Fruit fly (Drosophila melanogaster) whole organism, wandering third instar larva: ENCODE measurements around the gene caup.

ENCODE experiments used
- CG32264 ChIP-seq: fragments of 200-800 bp; sonication (Bioruptor generic); optimal IDR thresholded peaks from 2 replicates; lab custom pipeline; 2016; ENCODE audit warnings: missing biosample characterization, missing genetic modification characterization
- CG9705 ChIP-seq: fragments of 200-800 bp; sonication (Bioruptor generic); optimal IDR thresholded peaks from 2 replicates; lab custom pipeline; 2018; ENCODE audit warnings: missing biosample characterization, mild to moderate bottlenecking, missing genetic modification characterization
- Dfd ChIP-seq: fragments of >200 bp; optimal IDR thresholded peaks from 2 replicates; lab custom pipeline; 2017; ENCODE audit warnings: missing biosample characterization, missing genetic modification characterization
- Dif ChIP-seq: fragments of 200-275, 200-300 bp; sonication (Bioruptor generic); optimal IDR thresholded peaks from 2 replicates; lab custom pipeline; 2018; ENCODE audit warnings: missing biosample characterization, missing genetic modification characterization; ENCODE audit not compliant: partially characterized antibody
- GATAd ChIP-seq: sonication (Bioruptor generic); optimal IDR thresholded peaks from 2 replicates; lab custom pipeline; 2016; ENCODE audit warnings: missing biosample characterization, missing genetic modification characterization
- Hnf4 ChIP-seq: fragments of 200-800 bp; sonication (Bioruptor generic); optimal IDR thresholded peaks from 2 replicates; lab custom pipeline; 2016; ENCODE audit warnings: missing biosample characterization, mild to moderate bottlenecking, missing genetic modification characterization
- Jra ChIP-seq: sonication (Bioruptor generic); optimal IDR thresholded peaks from 2 replicates; lab custom pipeline; 2016; ENCODE audit warnings: missing biosample characterization, missing genetic modification characterization
- Mio ChIP-seq: sonication (Bioruptor generic); optimal IDR thresholded peaks from 2 replicates; lab custom pipeline; 2016; ENCODE audit warnings: missing biosample characterization, missing genetic modification characterization
- N ChIP-seq: fragments of >200 bp; optimal IDR thresholded peaks from 2 replicates; lab custom pipeline; 2018; ENCODE audit warnings: missing biosample characterization, missing external identifiers, missing genetic modification characterization
- Vsx2 ChIP-seq: fragments of 200-300, 225-300 bp; sonication (Bioruptor generic); optimal IDR thresholded peaks from 2 replicates; lab custom pipeline; 2018; ENCODE audit warnings: missing biosample characterization, missing genetic modification characterization; ENCODE audit not compliant: partially characterized antibody
- br ChIP-seq: fragments of 200-800 bp; sonication (Bioruptor generic); optimal IDR thresholded peaks from 2 replicates; lab custom pipeline; 2016; ENCODE audit warnings: missing biosample characterization, missing genetic modification characterization
- brk ChIP-seq: fragments of 200-800 bp; sonication (Bioruptor generic); optimal IDR thresholded peaks from 2 replicates; lab custom pipeline; 2016; ENCODE audit warnings: missing biosample characterization, mild to moderate bottlenecking, missing genetic modification characterization
- dsf ChIP-seq: sonication (Bioruptor generic); optimal IDR thresholded peaks from 2 replicates; lab custom pipeline; 2016; ENCODE audit warnings: missing biosample characterization, missing genetic modification characterization, borderline replicate concordance
- fru ChIP-seq: fragments of 200-800 bp; sonication (Bioruptor generic); optimal IDR thresholded peaks from 3 replicates; lab custom pipeline; 2016; ENCODE audit warnings: missing biosample characterization, mild to moderate bottlenecking, missing genetic modification characterization
- h ChIP-seq: fragments of 200-800 bp; sonication (Bioruptor generic); optimal IDR thresholded peaks from 3 replicates; lab custom pipeline; 2016; ENCODE audit warnings: missing biosample characterization, mild to moderate bottlenecking, missing genetic modification characterization
- jim ChIP-seq: fragments of 175-275, 200-325 bp; sonication (Bioruptor generic); optimal IDR thresholded peaks from 2 replicates; lab custom pipeline; 2016; ENCODE audit warnings: missing biosample characterization, mild to moderate bottlenecking, missing genetic modification characterization
- lola ChIP-seq: fragments of >200 bp; optimal IDR thresholded peaks from 2 replicates; lab custom pipeline; 2017; ENCODE audit warnings: missing biosample characterization, missing genetic modification characterization
- pan ChIP-seq: fragments of >200 bp; optimal IDR thresholded peaks from 2 replicates; lab custom pipeline; 2017
- psq ChIP-seq: fragments of 200-800 bp; sonication (Bioruptor generic); optimal IDR thresholded peaks from 3 replicates; lab custom pipeline; 2017; ENCODE audit warnings: missing biosample characterization, mild to moderate bottlenecking, missing genetic modification characterization, moderate library complexity
- rgr ChIP-seq: fragments of 200-800 bp; sonication (Bioruptor generic); optimal IDR thresholded peaks from 3 replicates; lab custom pipeline; 2016; ENCODE audit warnings: missing biosample characterization, mild to moderate bottlenecking, missing genetic modification characterization
- usp ChIP-seq: fragments of >200 bp; optimal IDR thresholded peaks from 2 replicates; lab custom pipeline; 2017; ENCODE audit warnings: missing biosample characterization, missing genetic modification characterization
- woc ChIP-seq: sonication (Bioruptor generic); optimal IDR thresholded peaks from 2 replicates; lab custom pipeline; 2016; ENCODE audit warnings: missing biosample characterization, mild to moderate bottlenecking, missing genetic modification characterization

caup gene

dm6 chr3L:12656073-12656664 is 46.7 kb downstream of the caup start:
- no peak for TF ChIP-seq Vsx2 (GFP tag; lab: Kevin White, UChicago)
- TF ChIP-seq fru, result no peak
- TF ChIP-seq N (GFP tag; lab: Kevin White, UChicago), result no peak
- no peak for TF ChIP-seq lola (GFP tag; lab: Kevin White, UChicago)
- TF ChIP-seq rgr, result no peak
- no peak for TF ChIP-seq woc (GFP tag; lab: Kevin White, UChicago)
- TF ChIP-seq usp, result no peak
- no peak for TF ChIP-seq Dfd (GFP tag; lab: Kevin White, UChicago)
- TF ChIP-seq brk (GFP tag; lab: Kevin White, UChicago), result no peak
- no peak for TF ChIP-seq Hnf4
- TF ChIP-seq br (GFP tag; lab: Kevin White, UChicago), result no peak
- TF ChIP-seq GATAd (GFP tag; lab: Kevin White, UChicago), result no peak
- TF ChIP-seq h, result no peak
- no peak for TF ChIP-seq pan (lab: Kevin White, UChicago)
- TF ChIP-seq, all 38 proteins: peak for 0

- TF ChIP-seq pan (lab: Kevin White, UChicago) (no peak), CG32264 (GFP tag; lab: Kevin White, UChicago) (no peak), Dif (no peak), N (GFP tag; lab: Kevin White, UChicago) (no peak), CG9705 (GFP tag; lab: Kevin White, UChicago) (no peak), Vsx2 (GFP tag; lab: Kevin White, UChicago) (no peak), Mio (GFP tag; lab: Kevin White, UChicago) (no peak), rgr (no peak)
Observed at dm6 chr3L:12657977-12658376, 48.5 kb downstream of the caup start.

- no peak for TF ChIP-seq Jra (GFP tag; lab: Kevin White, UChicago)
- no peak for TF ChIP-seq dsf (GFP tag; lab: Kevin White, UChicago)
Observed at dm6 chr3L:12667534-12667933, 58.1 kb downstream of the caup start.

dm6 chr3L:12667998-12668616 is 58.7 kb downstream of the caup start:
- TF ChIP-seq Dif (no peak), jim (GFP tag; lab: Kevin White, UChicago) (no peak), psq (GFP tag; lab: Kevin White, UChicago) (no peak)
